Worm (Caenorhabditis elegans): ENCODE measurements around the gene fbxb-84.

Gene fbxb-84

ce11 chrIII:188426-188888 is 42.2 kb upstream of the fbxb-84 start, which contains the start of gene ubc-20:
Gene ubc-20, plus strand, starts transcription at chrIII:188838.
- no peak for TF ChIP-seq fkh-6 (tag; optimal IDR thresholded peaks at IDR 0.05)
- peak; percentile 53 for TF ChIP-seq ceh-48 (tag; optimal IDR thresholded peaks at IDR 0.05)

ce11 chrIII:187829-188228 is 41.6 kb upstream of the fbxb-84 start, which contains the start of gene mxl-2:
Gene mxl-2, minus strand, starts transcription at chrIII:188131.
- no peak for TF ChIP-seq eyg-1 (tag; optimal IDR thresholded peaks at IDR 0.05)
- TF ChIP-seq ama-1 (optimal IDR thresholded peaks at IDR 0.05): no peak
- TF ChIP-seq zip-5 (tag; optimal IDR thresholded peaks at IDR 0.05): no peak
- no peak for TF ChIP-seq nfya-1 (tag; optimal IDR thresholded peaks at IDR 0.05)
- TF ChIP-seq npax-4 (tag; optimal IDR thresholded peaks at IDR 0.05): no peak
- TF ChIP-seq ceh-24 (tag; optimal IDR thresholded peaks at IDR 0.05): no peak
- TF ChIP-seq ceh-31 (tag; optimal IDR thresholded peaks at IDR 0.05): no peak
- TF ChIP-seq ahr-1 (tag; optimal IDR thresholded peaks at IDR 0.05): no peak
- no peak for TF ChIP-seq C08G9.2 (tag; optimal IDR thresholded peaks at IDR 0.05)
- TF ChIP-seq fax-1 (tag; optimal IDR thresholded peaks at IDR 0.05): no peak
- no peak for TF ChIP-seq ceh-30 (tag; optimal IDR thresholded peaks at IDR 0.05)
- no peak for TF ChIP-seq pat-9 (tag; optimal IDR thresholded peaks at IDR 0.05)
- no peak for TF ChIP-seq pros-1 (tag; optimal IDR thresholded peaks at IDR 0.05)
- TF ChIP-seq pha-2 (tag; optimal IDR thresholded peaks at IDR 0.05): no peak
- no peak for TF ChIP-seq ceh-9 (tag; optimal IDR thresholded peaks at IDR 0.05)
- TF ChIP-seq sox-4 (tag; optimal IDR thresholded peaks at IDR 0.05): no peak
- no peak for TF ChIP-seq ceh-45 (GFP tag; IDR thresholded peaks at IDR 0.05)
- TF ChIP-seq fkh-10 (GFP tag; optimal IDR thresholded peaks at IDR 0.05): no peak
- no peak for TF ChIP-seq hlh-8 (tag; optimal IDR thresholded peaks at IDR 0.05)
- no peak for TF ChIP-seq syd-9 (tag; optimal IDR thresholded peaks at IDR 0.05)

ce11 chrIII:184335-184734 is 38.1 kb upstream of the fbxb-84 start:
- no peak for TF ChIP-seq ahr-1 (tag; optimal IDR thresholded peaks at IDR 0.05)
- TF ChIP-seq pha-2 (tag; optimal IDR thresholded peaks at IDR 0.05): no peak
- no peak for TF ChIP-seq ceh-6 (GFP tag; optimal IDR thresholded peaks at IDR 0.05)
- TF ChIP-seq fkh-6 (tag; optimal IDR thresholded peaks at IDR 0.05): no peak
- TF ChIP-seq ama-1 (optimal IDR thresholded peaks at IDR 0.05): no peak
- TF ChIP-seq unc-42 (tag; optimal IDR thresholded peaks at IDR 0.05): no peak
- TF ChIP-seq mec-3 (tag; optimal IDR thresholded peaks at IDR 0.05; ENCODE audit: borderline replicate concordance): no peak
- no peak for TF ChIP-seq ceh-24 (tag; optimal IDR thresholded peaks at IDR 0.05)
- no peak for TF ChIP-seq tbx-7 (tag; optimal IDR thresholded peaks at IDR 0.05)
- TF ChIP-seq unc-86 (tag; optimal IDR thresholded peaks at IDR 0.05): no peak
- TF ChIP-seq hlh-6 (tag; optimal IDR thresholded peaks at IDR 0.05): no peak
- no peak for TF ChIP-seq ceh-48 (tag; optimal IDR thresholded peaks at IDR 0.05)
- TF ChIP-seq madf-2 (tag; optimal IDR thresholded peaks at IDR 0.05): no peak

ce11 chrIII:183072-183471 is 36.8 kb upstream of the fbxb-84 start:
- no peak for TF ChIP-seq F13H6.1 (tag; optimal IDR thresholded peaks at IDR 0.05)
- no peak for TF ChIP-seq ceh-19 (GFP tag; optimal IDR thresholded peaks at IDR 0.05)
- no peak for TF ChIP-seq ceh-18 (tag; optimal IDR thresholded peaks at IDR 0.05)
- no peak for TF ChIP-seq ref-2 (tag; optimal IDR thresholded peaks at IDR 0.05)
- TF ChIP-seq madf-2 (tag; optimal IDR thresholded peaks at IDR 0.05): no peak
- peak; percentile 70 for TF ChIP-seq elt-2 (tag; optimal IDR thresholded peaks at IDR 0.05)
- no peak for TF ChIP-seq gmeb-2 (tag; optimal IDR thresholded peaks at IDR 0.05)

DNA sequence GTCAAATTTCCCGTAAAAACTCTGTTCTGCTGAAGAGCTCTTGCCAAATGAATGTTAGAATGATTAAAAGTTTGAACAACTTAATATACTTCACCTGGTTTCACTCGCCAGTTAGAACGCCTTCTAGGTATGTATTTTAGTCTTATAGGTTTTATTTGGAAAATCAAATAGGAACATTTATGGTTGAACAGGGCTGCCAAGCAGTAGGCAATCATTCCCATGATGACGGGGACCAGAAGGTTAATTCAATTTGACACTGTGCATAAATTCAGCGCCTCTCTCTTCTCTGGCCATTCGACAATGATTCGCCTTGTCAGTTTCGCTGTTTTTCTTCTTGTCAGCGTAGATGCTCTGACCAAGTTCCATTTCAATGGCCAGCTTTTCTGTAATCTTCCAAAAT is 35.8 kb upstream of the fbxb-84 start, which contains the start of gene F40G9.15:
TSS of gene F40G9.15 (plus strand) at position 301 of the 400 bp plus-strand sequence.
- TF ChIP-seq ama-1 (optimal IDR thresholded peaks at IDR 0.05) (no peak), elt-4 (tag; optimal IDR thresholded peaks at IDR 0.05) (no peak)
